Worm (Caenorhabditis elegans): ENCODE results near the gene C44B7.7.
A peak's percentile ranks its signal among the peaks of the same experiment; 100 is the strongest.

C44B7.7 gene

DNA sequence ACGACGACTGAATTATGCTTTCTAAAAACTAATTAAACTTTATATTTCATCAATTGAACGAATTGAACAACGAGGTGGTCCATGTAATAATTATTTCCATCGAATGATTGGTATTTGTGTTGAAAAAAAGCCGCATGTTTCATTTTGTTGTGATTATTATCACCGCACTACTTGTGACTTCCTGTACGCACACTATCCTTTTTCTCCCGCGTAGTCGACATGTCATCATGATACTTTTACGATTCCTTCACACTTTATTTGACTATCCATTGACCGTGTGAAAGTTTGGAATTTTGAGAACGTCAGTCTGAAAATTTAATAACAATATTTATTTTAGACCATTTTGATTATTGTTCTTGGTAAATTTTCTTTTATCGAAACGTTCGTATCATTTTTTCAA is 47.6 kb upstream of the C44B7.7 start, which contains the start of gene F22D3.4 (continued):
- no peak for TF ChIP-seq arid-1 (GFP tag; conservative IDR thresholded peaks at IDR 0.05)
- no peak for TF ChIP-seq aly-2 (tag; optimal IDR thresholded peaks at IDR 0.05)
- TF ChIP-seq aha-1 (tag) = peak; percentile 33

DNA sequence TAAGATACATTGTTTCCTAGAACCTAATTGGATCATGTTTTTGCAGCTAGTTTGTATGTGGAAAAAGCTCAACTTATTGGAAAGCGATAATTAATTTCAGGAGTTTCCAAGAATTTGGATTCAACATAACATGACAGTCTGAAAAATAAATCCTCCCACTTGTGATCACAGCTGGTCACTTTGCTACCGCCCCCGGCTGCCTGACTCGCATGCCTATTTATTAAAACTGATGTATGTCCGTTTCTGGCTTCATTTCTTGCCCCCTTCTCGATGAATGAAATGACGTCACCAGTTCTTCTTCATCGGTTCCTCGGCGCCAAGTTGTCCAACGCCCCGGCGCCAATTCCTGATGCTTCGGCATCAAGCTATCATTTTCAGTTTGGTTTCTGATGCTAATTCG is 47.1 kb upstream of the C44B7.7 start:
- TF ChIP-seq ceh-20 (GFP tag; IDR thresholded peaks at IDR 0.05) (0 out of 2 replicates have a peak, but pooled peaks have one; percentile 16), dmd-6 (GFP tag; IDR thresholded peaks at IDR 0.05) (peak; percentile 8; the same call in 1 of the 2 replicates), hmg-1.1 (GFP tag; IDR thresholded peaks at IDR 0.05) (0 out of 2 replicates have a peak, but pooled peaks have one; percentile 23), aha-1 (tag) (peak; percentile 93), nhr-6 (tag; optimal IDR thresholded peaks at IDR 0.05) (no peak)

DNA sequence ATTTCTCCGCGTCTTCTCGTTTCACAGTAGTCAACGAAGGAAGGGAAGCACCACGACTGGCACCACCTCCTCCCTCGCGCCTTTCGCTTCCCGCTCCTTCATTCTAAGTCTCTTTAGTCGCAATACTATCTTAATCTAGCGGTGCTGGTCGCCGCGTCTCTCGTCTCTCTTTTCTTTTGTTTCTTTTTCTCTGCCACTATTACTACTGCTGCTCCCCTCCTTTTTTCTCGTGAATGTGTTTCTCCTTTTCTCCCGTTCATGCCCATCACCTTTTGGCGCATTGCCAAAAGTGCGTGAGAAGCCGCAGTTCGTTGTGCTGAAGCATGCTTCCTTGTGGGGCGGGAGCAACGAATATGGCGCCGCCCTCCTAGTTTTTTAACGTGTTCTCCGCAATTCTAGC is 46.5 kb upstream of the C44B7.7 start:
- TF ChIP-seq hlh-11 (tag; optimal IDR thresholded peaks at IDR 0.05) (peak; percentile 94), ces-1 (GFP tag; optimal IDR thresholded peaks at IDR 0.05) (no peak), saeg-2 (GFP tag; IDR thresholded peaks at IDR 0.05) (no peak), tag-97 (GFP tag; IDR thresholded peaks at IDR 0.05) (no peak), zfp-2 (tag; optimal IDR thresholded peaks at IDR 0.05) (no peak), zip-2 (tag; optimal IDR thresholded peaks at IDR 0.05) (no peak), mep-1 (tag; optimal IDR thresholded peaks at IDR 0.05) (peak; percentile 91), F10B5.3 (tag; optimal IDR thresholded peaks at IDR 0.05) (peak; percentile 9), dmd-6 (GFP tag; IDR thresholded peaks at IDR 0.05) (peak; percentile 83), skn-1 (tag; optimal IDR thresholded peaks at IDR 0.05) (no peak), pha-4 (GFP tag; IDR thresholded peaks at IDR 0.05) (peak; percentile 76; the same call in 1 of the 2 replicates), pha-4 (tag; optimal IDR thresholded peaks at IDR 0.05) (peak; percentile 30), egl-27 (tag; optimal IDR thresholded peaks at IDR 0.05) (no peak), zip-11 (GFP tag; IDR thresholded peaks at IDR 0.05) (no peak), dmd-8 (GFP tag; IDR thresholded peaks at IDR 0.05) (no peak), nhr-6 (tag; optimal IDR thresholded peaks at IDR 0.05) (no peak), mxl-2 (GFP tag; conservative IDR thresholded peaks at IDR 0.05) (no peak), pqm-1 (tag; optimal IDR thresholded peaks at IDR 0.05) (peak; percentile 68), ceh-44 (GFP tag; IDR thresholded peaks at IDR 0.05) (no peak), Y5F2A.4 (GFP tag; optimal IDR thresholded peaks at IDR 0.05) (no peak), nhr-77 (tag; optimal IDR thresholded peaks at IDR 0.05) (peak; percentile 56), madf-5 (GFP tag; IDR thresholded peaks at IDR 0.05) (no peak), spr-1 (tag; optimal IDR thresholded peaks at IDR 0.05) (peak; percentile 0), dmd-9 (GFP tag; IDR thresholded peaks at IDR 0.05) (no peak), lin-1 (GFP tag; IDR thresholded peaks at IDR 0.05) (peak; percentile 73; the same call in 1 of the 2 replicates), unc-130 (GFP tag; optimal IDR thresholded peaks at IDR 0.05) (no peak), R02D3.7 (tag; optimal IDR thresholded peaks at IDR 0.05) (no peak), mdt-29 (GFP tag; IDR thresholded peaks at IDR 0.05) (no peak), attf-4 (tag; optimal IDR thresholded peaks at IDR 0.05) (no peak), nhr-48 (tag; optimal IDR thresholded peaks at IDR 0.05) (peak; percentile 75), sdz-12 (GFP tag; optimal IDR thresholded peaks at IDR 0.05) (no peak), aha-1 (tag) (peak; percentile 52), ztf-7 (tag; optimal IDR thresholded peaks at IDR 0.05) (no peak), nhr-111 (GFP tag; optimal IDR thresholded peaks at IDR 0.05) (no peak), daf-12 (tag; optimal IDR thresholded peaks at IDR 0.05) (no peak), ztf-11 (tag; optimal IDR thresholded peaks at IDR 0.05) (no peak), arid-1 (GFP tag; conservative IDR thresholded peaks at IDR 0.05) (peak; percentile 23; the same call in 1 of the 2 replicates), tra-1 (GFP tag; IDR thresholded peaks at IDR 0.05) (peak; percentile 82), spr-3 (GFP tag; optimal IDR thresholded peaks at IDR 0.05) (no peak), Y105C5A.15 (GFP tag; IDR thresholded peaks at IDR 0.05) (no peak), lin-29 (GFP tag; IDR thresholded peaks at IDR 0.05) (no peak), ctbp-1 (GFP tag; IDR thresholded peaks at IDR 0.05) (peak; percentile 72), lir-3 (tag; optimal IDR thresholded peaks at IDR 0.05) (no peak), hif-1 (tag; optimal IDR thresholded peaks at IDR 0.05) (peak; percentile 18 to 74), zfp-3 (GFP tag; conservative IDR thresholded peaks at IDR 0.05) (0 out of 2 replicates have a peak, but pooled peaks have one; percentile 16)
